Fruit fly (Drosophila melanogaster): ENCODE data around the gene mRpL47.
A peak's percentile ranks its signal among the peaks of the same experiment; 100 is the strongest.

Gene mRpL47

dm6 chr3R:9555334-9555974, 39.7 kb upstream of the mRpL47 start, which contains the start of the genes CG9386 and BckdhA (continued):
- TF ChIP-seq CG6808 (GFP tag; optimal IDR thresholded peaks at IDR 0.05) (no peak), CG4318 (GFP tag; optimal IDR thresholded peaks at IDR 0.05) (no peak), Sox14 (GFP tag; optimal IDR thresholded peaks at IDR 0.05) (peak; percentile 25), CG6163 (GFP tag; IDR thresholded peaks at IDR 0.05) (no peak), Ets96B (tag; optimal IDR thresholded peaks at IDR 0.05) (no peak), CG8319 (GFP tag; optimal IDR thresholded peaks at IDR 0.05) (no peak), Blimp-1 (GFP tag; optimal IDR thresholded peaks at IDR 0.05) (no peak), topi (GFP tag; optimal IDR thresholded peaks at IDR 0.05) (peak; percentile 38)

dm6 chr3R:9551659-9552435, 36.1 kb upstream of the mRpL47 start, which contains the start of the genes mura and RnpS1:
Gene mura, minus strand, starts transcription at chr3R:9551806.
Gene RnpS1, plus strand, starts transcription at chr3R:9552034.
- TF ChIP-seq ss (GFP tag; optimal IDR thresholded peaks at IDR 0.05) (no peak), Eip78C (GFP tag) (no peak), fkh (GFP tag; optimal IDR thresholded peaks at IDR 0.05) (peak; percentile 67), CG8632 (GFP tag; optimal IDR thresholded peaks at IDR 0.05) (no peak), CG6792 (GFP tag; optimal IDR thresholded peaks at IDR 0.05) (no peak), vri (GFP tag; optimal IDR thresholded peaks at IDR 0.05) (peak; percentile 42), CG8119 (GFP tag; IDR thresholded peaks at IDR 0.05) (no peak), Sox102F (GFP tag; optimal IDR thresholded peaks at IDR 0.05) (no peak), Sox14 (GFP tag; optimal IDR thresholded peaks at IDR 0.05) (peak; percentile 6)

- TF ChIP-seq Ets96B (tag; optimal IDR thresholded peaks at IDR 0.05) (no peak), net (GFP tag; optimal IDR thresholded peaks at IDR 0.05) (peak; percentile 56), Blimp-1 (GFP tag; optimal IDR thresholded peaks at IDR 0.05) (peak; percentile 17), Sox14 (GFP tag; optimal IDR thresholded peaks at IDR 0.05) (peak; percentile 91), topi (GFP tag; optimal IDR thresholded peaks at IDR 0.05) (peak; percentile 23), pdm3 (GFP tag; optimal IDR thresholded peaks at IDR 0.05) (no peak), fkh (GFP tag; optimal IDR thresholded peaks at IDR 0.05) (peak; percentile 99), achi (GFP tag; optimal IDR thresholded peaks at IDR 0.05) (peak; percentile 44), CG10631 (GFP tag; optimal IDR thresholded peaks at IDR 0.05) (no peak), CG3919 (GFP tag; optimal IDR thresholded peaks at IDR 0.05) (peak; percentile 74), Ets21C (GFP tag; optimal IDR thresholded peaks at IDR 0.05) (no peak), CG11294 (GFP tag; IDR thresholded peaks at IDR 0.05) (no peak), CG34406 (GFP tag; optimal IDR thresholded peaks at IDR 0.05) (peak; percentile 17), CG7368 (GFP tag; optimal IDR thresholded peaks at IDR 0.05) (peak; percentile 64), CG6276 (GFP tag; optimal IDR thresholded peaks at IDR 0.05) (peak; percentile 42), Sox102F (GFP tag; optimal IDR thresholded peaks at IDR 0.05) (peak; percentile 45), CG6854 (GFP tag; optimal IDR thresholded peaks at IDR 0.05) (peak; percentile 88), vri (GFP tag; optimal IDR thresholded peaks at IDR 0.05) (peak; percentile 87), acj6 (GFP tag; optimal IDR thresholded peaks at IDR 0.05) (peak; percentile 18), lz (GFP tag; optimal IDR thresholded peaks at IDR 0.05) (peak; percentile 26), ss (GFP tag; optimal IDR thresholded peaks at IDR 0.05) (peak; percentile 80 to 82), CG6808 (GFP tag; optimal IDR thresholded peaks at IDR 0.05) (peak; percentile 68), cyc (GFP tag; optimal IDR thresholded peaks at IDR 0.05) (no peak), CG6792 (GFP tag; optimal IDR thresholded peaks at IDR 0.05) (peak; percentile 6), Hr4 (GFP tag; optimal IDR thresholded peaks at IDR 0.05) (no peak), CG8632 (GFP tag; optimal IDR thresholded peaks at IDR 0.05) (no peak), Lpt (GFP tag; optimal IDR thresholded peaks at IDR 0.05) (no peak), CG9139 (GFP tag; optimal IDR thresholded peaks at IDR 0.05) (peak; percentile 70), fd59A (GFP tag; optimal IDR thresholded peaks at IDR 0.05) (no peak), CG10669 (GFP tag; optimal IDR thresholded peaks at IDR 0.05) (peak; percentile 41), Eip75B (GFP tag; optimal IDR thresholded peaks at IDR 0.05) (peak; percentile 34), Met (GFP tag; optimal IDR thresholded peaks at IDR 0.05) (peak; percentile 36), OdsH (GFP tag; optimal IDR thresholded peaks at IDR 0.05) (peak; percentile 23), CG32006 (GFP tag; optimal IDR thresholded peaks at IDR 0.05) (peak; percentile 42), CG8319 (GFP tag; optimal IDR thresholded peaks at IDR 0.05) (no peak), CG4318 (GFP tag; optimal IDR thresholded peaks at IDR 0.05) (no peak), spab (GFP tag; optimal IDR thresholded peaks at IDR 0.05) (no peak), Hr38 (GFP tag; optimal IDR thresholded peaks at IDR 0.05) (no peak), CG31627 (GFP tag; optimal IDR thresholded peaks at IDR 0.05) (no peak)
Measured at dm6 chr3R:9551013-9551658, 35.4 kb upstream of the mRpL47 start.

Measured in whole organism, prepupa.